Fruit fly (Drosophila melanogaster): ENCODE measurements around the gene CG42729.

CG42729 gene

dm6 chr3L:15533402-15534129 lies 6.2 kb upstream of the CG42729 start (continued):
- TF ChIP-seq CG13123 (GFP tag; optimal IDR thresholded peaks at IDR 0.05): peak; percentile 14
- no peak for TF ChIP-seq E2f2 (GFP tag; IDR thresholded peaks at IDR 0.05)
- peak; percentile 69 for TF ChIP-seq pros (GFP tag; optimal IDR thresholded peaks at IDR 0.05)
- peak; percentile 61; the same call in 1 of the 2 replicates for TF ChIP-seq Drgx (GFP tag; IDR thresholded peaks at IDR 0.05)
- peak; percentile 36 for TF ChIP-seq CG1603 (tag; optimal IDR thresholded peaks at IDR 0.05)
- peak; percentile 35 for TF ChIP-seq CG18599 (GFP tag; optimal IDR thresholded peaks at IDR 0.05)
- no peak for TF ChIP-seq eyg (GFP tag; optimal IDR thresholded peaks at IDR 0.05)
- peak; percentile 5 for TF ChIP-seq HmgZ (tag; optimal IDR thresholded peaks at IDR 0.05)
- TF ChIP-seq CG10654 (GFP tag; optimal IDR thresholded peaks at IDR 0.05): no peak
- TF ChIP-seq CG6175 (GFP tag; IDR thresholded peaks at IDR 0.05): no peak
- TF ChIP-seq CG34422 (GFP tag; IDR thresholded peaks at IDR 0.05): 0 out of 3 replicates have a peak, but pooled peaks have one; percentile 24
- no peak for TF ChIP-seq kah (GFP tag; optimal IDR thresholded peaks at IDR 0.05)
- no peak for TF ChIP-seq CkIIα-i1 (GFP tag; IDR thresholded peaks at IDR 0.05)
- no peak for TF ChIP-seq Doc3 (GFP tag; IDR thresholded peaks at IDR 0.05; ENCODE audit: partially characterized antibody)
- peak; percentile 30 for TF ChIP-seq CG2120 (GFP tag; optimal IDR thresholded peaks at IDR 0.05)
- no peak for TF ChIP-seq Opbp (GFP tag; IDR thresholded peaks at IDR 0.05; ENCODE audit: partially characterized antibody)
- peak; percentile 16; the same call in 1 of the 2 replicates for TF ChIP-seq lmd (GFP tag; IDR thresholded peaks at IDR 0.05)

DNA sequence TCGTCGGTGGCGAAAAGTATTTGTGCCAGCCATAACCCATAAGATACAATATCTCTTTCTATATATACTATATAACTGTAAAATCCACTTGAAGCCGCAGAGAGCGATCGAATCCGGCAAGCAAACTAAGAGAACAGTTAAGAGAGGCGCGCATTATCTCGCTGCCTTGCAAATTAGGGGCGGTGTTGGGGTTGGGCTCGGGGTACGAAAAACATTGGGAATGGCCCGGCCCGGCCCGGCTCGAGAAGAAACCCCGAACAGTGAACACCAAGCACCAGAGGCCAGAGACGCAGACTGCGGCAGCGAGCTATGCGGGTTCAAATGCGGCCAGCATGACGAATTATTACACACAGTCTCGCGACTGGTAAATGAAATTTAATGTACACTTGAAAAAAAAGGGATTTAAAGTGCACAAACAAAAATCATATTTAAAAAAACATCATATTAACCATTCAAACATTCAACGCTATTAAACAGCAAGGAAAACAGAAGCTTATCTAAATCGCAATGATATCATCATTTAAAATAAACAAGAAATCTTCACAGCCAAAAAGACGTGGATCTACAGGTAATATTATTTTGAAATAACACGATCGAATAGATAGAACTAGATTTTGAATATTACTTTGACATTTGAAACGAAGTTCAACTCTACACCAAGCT lies 5.2 kb upstream of the CG42729 start:
- TF ChIP-seq ase (GFP tag; IDR thresholded peaks at IDR 0.05) (0 out of 3 replicates have a peak, but pooled peaks have one; percentile 26), zfh1 (GFP tag; IDR thresholded peaks at IDR 0.05) (peak; percentile 45; the same call in 1 of the 3 replicates), vvl (GFP tag; IDR thresholded peaks at IDR 0.05) (peak; percentile 73), Rfx (GFP tag; IDR thresholded peaks at IDR 0.05) (peak; percentile 23; the same call in 1 of the 2 replicates), gcm (GFP tag; optimal IDR thresholded peaks at IDR 0.05) (peak; percentile 79), otp (GFP tag; IDR thresholded peaks at IDR 0.05) (0 out of 3 replicates have a peak, but pooled peaks have one; percentile 43), CG4730 (GFP tag; IDR thresholded peaks at IDR 0.05) (0 out of 2 replicates have a peak, but pooled peaks have one; percentile 31), CG2678 (tag; optimal IDR thresholded peaks at IDR 0.05) (peak; percentile 67), CG43689 (GFP tag; IDR thresholded peaks at IDR 0.05) (no peak), Hr3 (GFP tag; optimal IDR thresholded peaks at IDR 0.05) (no peak), Blimp-1 (GFP tag; optimal IDR thresholded peaks at IDR 0.05) (peak; percentile 34), NC2α (GFP tag; optimal IDR thresholded peaks at IDR 0.05) (no peak), CG14965 (GFP tag; optimal IDR thresholded peaks at IDR 0.05; ENCODE audit: borderline replicate concordance) (no peak), Trl (optimal IDR thresholded peaks at IDR 0.05) (peak; percentile 60 to 70), Trl (GFP tag; optimal IDR thresholded peaks at IDR 0.05) (peak; percentile 56), ash1 (GFP tag; optimal IDR thresholded peaks at IDR 0.05) (no peak), Myb (GFP tag; optimal IDR thresholded peaks at IDR 0.05) (peak; percentile 14), Poxn (GFP tag; IDR thresholded peaks at IDR 0.05) (no peak), CG12299 (tag; optimal IDR thresholded peaks at IDR 0.05) (no peak), Dbx (GFP tag; IDR thresholded peaks at IDR 0.05) (0 out of 3 replicates have a peak, but pooled peaks have one; percentile 24), HLH3B (GFP tag; IDR thresholded peaks at IDR 0.05) (no peak; the same call in 1 of the 2 replicates), CG18619 (GFP tag; optimal IDR thresholded peaks at IDR 0.05) (no peak), peb (GFP tag; IDR thresholded peaks at IDR 0.05) (no peak), Ptx1 (GFP tag; IDR thresholded peaks at IDR 0.05) (peak; percentile 71), CG2199 (GFP tag; IDR thresholded peaks at IDR 0.05) (peak; percentile 91), Rx (GFP tag; IDR thresholded peaks at IDR 0.05) (peak; percentile 46), gem (tag; optimal IDR thresholded peaks at IDR 0.05) (peak; percentile 39), CG3281 (GFP tag; optimal IDR thresholded peaks at IDR 0.05) (peak; percentile 11), mam (GFP tag; optimal IDR thresholded peaks at IDR 0.05) (peak; percentile 36), CG11247 (GFP tag; IDR thresholded peaks at IDR 0.05) (0 out of 2 replicates have a peak, but pooled peaks have one; percentile 18), Lpt (GFP tag; optimal IDR thresholded peaks at IDR 0.05) (no peak), ind (GFP tag; optimal IDR thresholded peaks at IDR 0.05) (peak; percentile 52)

Data from whole organism, embryonic.